Fruit fly (Drosophila melanogaster): Measurements from ENCODE around the gene CG7183.

- TF ChIP-seq tj (GFP tag; optimal IDR thresholded peaks at IDR 0.05) (no peak), CG7045 (GFP tag; optimal IDR thresholded peaks at IDR 0.05) (no peak), CG11617 (GFP tag; optimal IDR thresholded peaks at IDR 0.05) (no peak), Clk (GFP tag; optimal IDR thresholded peaks at IDR 0.05) (no peak), Hr96 (GFP tag; optimal IDR thresholded peaks at IDR 0.05) (no peak), CG14711 (tag; optimal IDR thresholded peaks at IDR 0.05) (no peak), CG5204 (GFP tag; optimal IDR thresholded peaks at IDR 0.05) (no peak), kay (GFP tag; ENCODE audit: borderline replicate concordance) (no peak), CG7101 (tag; optimal IDR thresholded peaks at IDR 0.05) (no peak), CG1620 (GFP tag; optimal IDR thresholded peaks at IDR 0.05) (no peak)
These were observed 34.8 kb upstream of the CG7183 start, which contains the start of the genes Ada2a, Polr2D, Tgs1 and moi for dm6 chr3R:18255281-18255680.

Data from whole organism, adult.